Fruit fly (Drosophila melanogaster): ENCODE results near the gene Prp40.

The Prp40 gene

dm6 chr2L:3004601-3005000, 18.4 kb upstream of the Prp40 start (continued):
- TF ChIP-seq Hsf (GFP tag; optimal IDR thresholded peaks at IDR 0.05) (no peak), HHEX (GFP tag; optimal IDR thresholded peaks at IDR 0.05) (no peak), CG12155 (GFP tag; optimal IDR thresholded peaks at IDR 0.05) (no peak), Drgx (GFP tag; IDR thresholded peaks at IDR 0.05) (0 out of 2 replicates have a peak, but pooled peaks have one; percentile 15), pum (GFP tag; optimal IDR thresholded peaks at IDR 0.05) (no peak), her (GFP tag; optimal IDR thresholded peaks at IDR 0.05) (no peak), zfh1 (GFP tag; IDR thresholded peaks at IDR 0.05) (no peak), Awh (GFP tag; IDR thresholded peaks at IDR 0.05) (no peak), ara (GFP tag; IDR thresholded peaks at IDR 0.05) (0 out of 2 replicates have a peak, but pooled peaks have one; percentile 27), Hey (tag; optimal IDR thresholded peaks at IDR 0.05) (no peak), dan (GFP tag; IDR thresholded peaks at IDR 0.05) (no peak), Adf1 (GFP tag; IDR thresholded peaks at IDR 0.05) (no peak), zen2 (GFP tag; IDR thresholded peaks at IDR 0.05; ENCODE audit: partially characterized antibody) (no peak), B-H1 (GFP tag; IDR thresholded peaks at IDR 0.05) (no peak), mam (GFP tag; optimal IDR thresholded peaks at IDR 0.05) (no peak), Hand (GFP tag; optimal IDR thresholded peaks at IDR 0.05) (no peak), Atf-2 (GFP tag; optimal IDR thresholded peaks at IDR 0.05) (no peak), gce (GFP tag; IDR thresholded peaks at IDR 0.05) (no peak), sens-2 (GFP tag; IDR thresholded peaks at IDR 0.05) (no peak), CG8924 (tag; optimal IDR thresholded peaks at IDR 0.05) (no peak), Hr51 (GFP tag; optimal IDR thresholded peaks at IDR 0.05) (no peak), Sox102F (GFP tag; optimal IDR thresholded peaks at IDR 0.05) (no peak), corto (GFP tag; optimal IDR thresholded peaks at IDR 0.05) (no peak), CG3407 (GFP tag; optimal IDR thresholded peaks at IDR 0.05) (no peak), CG6654 (GFP tag; optimal IDR thresholded peaks at IDR 0.05) (no peak), ems (GFP tag; optimal IDR thresholded peaks at IDR 0.05) (no peak), dati (GFP tag; IDR thresholded peaks at IDR 0.05) (no peak), CG30403 (GFP tag; optimal IDR thresholded peaks at IDR 0.05) (no peak), zf30C (GFP tag; optimal IDR thresholded peaks at IDR 0.05) (peak; percentile 30), Bgb (GFP tag; IDR thresholded peaks at IDR 0.05; ENCODE audit: partially characterized antibody) (no peak), CG9932 (GFP tag; IDR thresholded peaks at IDR 0.05) (no peak), CG34422 (GFP tag; IDR thresholded peaks at IDR 0.05) (0 out of 3 replicates have a peak, but pooled peaks have one; percentile 20), CG16779 (GFP tag; IDR thresholded peaks at IDR 0.05) (no peak), CG1233 (GFP tag; optimal IDR thresholded peaks at IDR 0.05) (no peak), CG2712 (tag; optimal IDR thresholded peaks at IDR 0.05) (peak; percentile 1), CG17328 (GFP tag; IDR thresholded peaks at IDR 0.05) (0 out of 2 replicates have a peak, but pooled peaks have one; percentile 22), CG42726 (GFP tag; IDR thresholded peaks at IDR 0.05; ENCODE audit: partially characterized antibody) (no peak), sc (optimal IDR thresholded peaks at IDR 0.05) (no peak), sc (GFP tag; optimal IDR thresholded peaks at IDR 0.05) (no peak), row (GFP tag; IDR thresholded peaks at IDR 0.05) (peak; percentile 20; the same call in 1 of the 3 replicates), nau (GFP tag; optimal IDR thresholded peaks at IDR 0.05) (no peak), CG12299 (tag; optimal IDR thresholded peaks at IDR 0.05) (no peak), ken (GFP tag; IDR thresholded peaks at IDR 0.05) (0 out of 3 replicates have a peak, but pooled peaks have one; percentile 29), cato (GFP tag; optimal IDR thresholded peaks at IDR 0.05; ENCODE audit: borderline replicate concordance) (no peak), CG15514 (GFP tag; optimal IDR thresholded peaks at IDR 0.05) (no peak), CG14050 (GFP tag; IDR thresholded peaks at IDR 0.05) (no peak), ase (GFP tag; IDR thresholded peaks at IDR 0.05) (no peak), stwl (tag; optimal IDR thresholded peaks at IDR 0.05) (no peak), Rx (GFP tag; IDR thresholded peaks at IDR 0.05) (no peak), Six4 (GFP tag; optimal IDR thresholded peaks at IDR 0.05) (no peak), CG31365 (tag; optimal IDR thresholded peaks at IDR 0.05) (no peak), cas (GFP tag; IDR thresholded peaks at IDR 0.05) (no peak)
